Worm (Caenorhabditis elegans): ENCODE measurements around the gene K03B4.4.

DNA sequence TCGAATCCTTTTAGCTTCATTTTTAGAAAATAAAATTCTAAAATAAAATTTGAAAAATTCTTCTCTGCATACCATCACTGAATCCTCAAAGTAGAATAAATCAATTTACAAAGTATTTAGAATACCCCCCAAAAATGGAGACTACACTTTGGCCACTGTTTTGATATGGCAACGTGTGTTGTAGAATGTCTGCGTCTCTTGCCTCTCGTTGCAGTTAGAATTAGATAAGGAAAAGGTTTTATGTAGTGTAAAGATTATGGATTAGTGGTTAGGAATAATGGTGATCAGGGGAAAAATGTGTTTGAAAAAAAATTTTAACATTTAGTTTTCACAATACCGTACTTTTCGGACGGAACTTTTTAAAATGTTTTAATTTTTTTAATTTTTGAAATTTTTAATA, 38.2 kb downstream of the K03B4.4 start, which contains the start of gene prx-6:
- TF ChIP-seq nhr-28 (tag; optimal IDR thresholded peaks at IDR 0.05) (no peak), jun-1 (tag; optimal IDR thresholded peaks at IDR 0.05) (no peak), ceh-82 (tag; optimal IDR thresholded peaks at IDR 0.05) (no peak), zag-1 (tag; optimal IDR thresholded peaks at IDR 0.05) (no peak), unc-62 (GFP tag; optimal IDR thresholded peaks at IDR 0.05) (no peak), fos-1 (tag; optimal IDR thresholded peaks at IDR 0.05) (no peak), nhr-237 (tag; optimal IDR thresholded peaks at IDR 0.05) (no peak)

All from whole organism, L3 larva.